Worm (Caenorhabditis elegans): ENCODE measurements around the gene C10G8.8.

Gene C10G8.8

DNA sequence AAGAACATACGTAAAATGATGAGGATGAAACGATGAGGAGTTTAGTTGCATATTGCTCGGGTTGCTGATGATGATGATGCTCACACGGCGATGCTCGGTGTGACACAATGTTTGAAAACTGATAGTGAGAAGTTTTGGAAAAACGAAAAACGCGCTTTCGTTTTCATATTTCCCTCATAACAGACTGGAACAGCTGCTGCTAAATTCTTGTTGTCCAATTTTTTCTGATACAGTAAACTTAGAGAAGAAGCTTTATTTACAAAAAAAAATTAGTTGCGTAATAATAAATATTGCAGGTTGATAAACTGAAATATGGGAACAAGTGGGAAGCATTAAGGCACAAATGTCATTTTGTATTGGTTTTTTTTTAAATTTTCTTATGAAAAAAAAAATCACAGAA, 3.6 kb downstream of the C10G8.8 start, which contains the start of gene ceh-33:
Gene ceh-33 (minus strand): TSS at position 101 of the 400 bp plus-strand sequence.
- TF ChIP-seq pha-4 (tag; optimal IDR thresholded peaks at IDR 0.05) = no peak

ce11 chrV:5322815-5323214, 5.4 kb downstream of the C10G8.8 start:
- peak; percentile 48 for TF ChIP-seq ceh-19 (GFP tag; optimal IDR thresholded peaks at IDR 0.05)
- TF ChIP-seq unc-42 (tag; optimal IDR thresholded peaks at IDR 0.05) = no peak

- TF ChIP-seq hlh-6 (tag; optimal IDR thresholded peaks at IDR 0.05) = peak; percentile 24
- no peak for TF ChIP-seq ceh-6 (GFP tag; optimal IDR thresholded peaks at IDR 0.05)
- TF ChIP-seq sdc-2 (tag; optimal IDR thresholded peaks at IDR 0.05) = no peak
- no peak for TF ChIP-seq dve-1 (tag; optimal IDR thresholded peaks at IDR 0.05)
These were observed 8.7 kb downstream of the C10G8.8 start, which contains the start of gene ceh-34 for ce11 chrV:5319477-5319876. ceh-34 (minus strand) TSS chrV:5319577.

- TF ChIP-seq unc-55 (GFP tag; optimal IDR thresholded peaks at IDR 0.05) (peak; percentile 68), tbx-7 (tag; optimal IDR thresholded peaks at IDR 0.05) (no peak)
These were observed 9.9 kb downstream of the C10G8.8 start for ce11 chrV:5318349-5318748.

DNA sequence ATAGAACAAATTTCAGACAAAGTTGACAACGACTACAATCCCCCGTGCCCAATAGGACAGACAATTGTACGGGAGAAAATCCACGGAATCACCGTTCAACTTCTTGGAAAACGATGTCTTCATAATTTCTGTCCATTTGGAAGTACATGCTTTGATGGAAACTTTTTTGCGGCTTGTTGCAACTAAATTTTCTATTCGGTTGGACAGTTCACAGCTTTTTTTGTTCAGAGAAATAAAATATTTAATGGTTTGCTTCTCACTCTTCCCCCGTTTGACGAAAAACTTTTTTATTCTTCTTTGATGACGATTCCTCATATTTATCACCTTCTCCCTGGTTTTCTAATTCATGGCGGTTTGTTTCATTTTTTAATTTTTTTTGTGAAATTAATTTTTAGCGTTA, 14.1 kb downstream of the C10G8.8 start, which contains the start of gene C10G8.2:
Gene C10G8.2 (plus strand): TSS at position 301 of the 400 bp plus-strand sequence.
- no peak for TF ChIP-seq zip-5 (tag; optimal IDR thresholded peaks at IDR 0.05)
- no peak for TF ChIP-seq hlh-15 (tag; optimal IDR thresholded peaks at IDR 0.05)
- no peak for TF ChIP-seq ets-4 (tag; optimal IDR thresholded peaks at IDR 0.05)
- TF ChIP-seq pax-1 (tag; optimal IDR thresholded peaks at IDR 0.05) = no peak
- no peak for TF ChIP-seq K02D7.2 (tag; optimal IDR thresholded peaks at IDR 0.05)
- no peak for TF ChIP-seq ama-1 (optimal IDR thresholded peaks at IDR 0.05)

DNA sequence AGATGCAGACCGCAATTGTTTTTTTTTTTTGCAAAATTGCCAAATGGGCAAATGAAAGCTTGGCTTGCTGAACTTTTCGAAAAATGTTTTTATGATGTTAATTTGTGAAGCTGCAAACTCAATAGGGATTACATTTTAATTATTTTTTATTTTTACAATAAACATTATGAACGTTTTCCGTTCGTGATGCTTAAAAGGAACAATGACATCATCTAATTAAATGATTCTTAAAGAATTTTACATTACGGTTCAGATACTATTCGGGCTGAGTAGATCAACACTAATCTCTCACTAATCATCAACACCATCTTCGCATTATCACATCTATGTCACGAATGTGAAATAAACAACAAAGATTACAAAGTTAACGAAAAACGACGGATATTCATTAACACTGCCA, 15.8 kb downstream of the C10G8.8 start, which contains the start of gene C10G8.3:
Gene C10G8.3 (plus strand): TSS at position 301 of the 400 bp plus-strand sequence.
- TF ChIP-seq unc-42 (tag; optimal IDR thresholded peaks at IDR 0.05) = no peak
- TF ChIP-seq unc-3 (GFP tag; conservative IDR thresholded peaks at IDR 0.05) = no peak
- no peak for TF ChIP-seq unc-3 (tag; optimal IDR thresholded peaks at IDR 0.05)
- no peak for TF ChIP-seq ttx-3 (tag; optimal IDR thresholded peaks at IDR 0.05)
- no peak for TF ChIP-seq nhr-11 (tag; optimal IDR thresholded peaks at IDR 0.05)
- TF ChIP-seq ceh-48 (tag; optimal IDR thresholded peaks at IDR 0.05) = no peak
- no peak for TF ChIP-seq hlh-6 (tag; optimal IDR thresholded peaks at IDR 0.05)
- no peak for TF ChIP-seq sox-2 (GFP tag; IDR thresholded peaks at IDR 0.05)
- no peak for TF ChIP-seq ceh-6 (GFP tag; optimal IDR thresholded peaks at IDR 0.05)
- TF ChIP-seq che-1 (tag; optimal IDR thresholded peaks at IDR 0.05) = no peak
- no peak for TF ChIP-seq ama-1 (optimal IDR thresholded peaks at IDR 0.05)
- no peak for TF ChIP-seq ceh-18 (tag; optimal IDR thresholded peaks at IDR 0.05)

- TF ChIP-seq hlh-6 (tag; optimal IDR thresholded peaks at IDR 0.05) (no peak), tbx-7 (tag; optimal IDR thresholded peaks at IDR 0.05) (no peak), ceh-30 (tag; optimal IDR thresholded peaks at IDR 0.05) (no peak), unc-42 (tag; optimal IDR thresholded peaks at IDR 0.05) (no peak), hlh-15 (tag; optimal IDR thresholded peaks at IDR 0.05) (no peak), tbx-2 (tag; optimal IDR thresholded peaks at IDR 0.05) (no peak), fkh-6 (tag; optimal IDR thresholded peaks at IDR 0.05) (no peak), dmd-4 (tag; optimal IDR thresholded peaks at IDR 0.05; ENCODE audit: borderline replicate concordance) (no peak), fax-1 (tag; optimal IDR thresholded peaks at IDR 0.05) (no peak), ceh-18 (tag; optimal IDR thresholded peaks at IDR 0.05) (no peak), eyg-1 (tag; optimal IDR thresholded peaks at IDR 0.05) (no peak), pag-3 (tag; optimal IDR thresholded peaks at IDR 0.05; ENCODE audit: borderline replicate concordance) (no peak)
These were observed 16.6 kb downstream of the C10G8.8 start, which contains the start of gene C10G8.4 for ce11 chrV:5311635-5312034. C10G8.4 (plus strand) TSS chrV:5311935.

All from whole organism, late embryonic.